Fruit fly (Drosophila melanogaster): ENCODE data around the gene CG8478.

DNA sequence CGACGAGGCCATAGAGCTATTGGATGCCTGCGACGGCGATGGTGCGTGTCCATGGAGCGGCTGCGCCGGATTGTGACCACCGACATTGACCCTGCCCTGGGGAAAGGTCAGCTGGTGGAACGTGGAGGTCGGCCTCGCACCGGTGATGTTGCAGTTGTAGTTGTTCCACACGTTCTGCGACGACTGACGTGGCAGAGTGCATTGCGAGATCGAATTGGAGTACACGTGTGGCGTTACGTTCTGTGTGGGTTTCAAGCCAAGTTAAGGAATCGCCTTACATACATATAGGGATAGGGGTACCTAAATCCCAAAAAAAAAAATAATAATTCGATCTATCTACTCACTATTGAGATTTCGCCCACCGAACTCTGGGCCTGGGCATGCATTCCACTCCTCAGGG is 28.3 kb upstream of the CG8478 start:
- no peak for TF ChIP-seq Hr4 (GFP tag; optimal IDR thresholded peaks at IDR 0.05)
- TF ChIP-seq dac (GFP tag; optimal IDR thresholded peaks at IDR 0.05): no peak
- TF ChIP-seq Hr39 (GFP tag; optimal IDR thresholded peaks at IDR 0.05): no peak
- TF ChIP-seq acj6 (GFP tag; optimal IDR thresholded peaks at IDR 0.05): no peak
